Worm (Caenorhabditis elegans): ENCODE data around the gene Y73F8A.13.

Gene Y73F8A.13

DNA sequence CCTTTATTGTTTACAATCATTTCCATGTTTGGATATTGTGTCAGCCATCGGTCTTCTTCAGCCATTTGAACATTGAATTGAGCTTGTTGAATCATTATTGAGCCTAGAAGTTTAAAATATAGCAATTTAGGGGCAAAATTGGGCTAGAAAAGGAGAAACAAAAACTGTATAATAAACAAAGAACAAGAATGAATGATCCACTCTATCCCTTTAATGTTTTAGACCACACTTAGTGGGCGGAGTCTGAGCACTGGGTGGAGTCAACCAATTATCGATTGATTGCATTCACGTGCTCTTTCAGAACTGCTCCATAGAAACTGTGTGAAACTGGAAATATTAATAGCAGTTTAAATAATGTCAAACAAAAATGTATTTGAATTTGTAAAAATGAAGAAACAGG is 16.0 kb downstream of the Y73F8A.13 start, which contains the start of gene tbx-40:
TSS of gene tbx-40 (minus strand) at position 101 of the 400 bp plus-strand sequence.
- no peak for TF ChIP-seq mdl-1 (tag; optimal IDR thresholded peaks at IDR 0.05)

DNA sequence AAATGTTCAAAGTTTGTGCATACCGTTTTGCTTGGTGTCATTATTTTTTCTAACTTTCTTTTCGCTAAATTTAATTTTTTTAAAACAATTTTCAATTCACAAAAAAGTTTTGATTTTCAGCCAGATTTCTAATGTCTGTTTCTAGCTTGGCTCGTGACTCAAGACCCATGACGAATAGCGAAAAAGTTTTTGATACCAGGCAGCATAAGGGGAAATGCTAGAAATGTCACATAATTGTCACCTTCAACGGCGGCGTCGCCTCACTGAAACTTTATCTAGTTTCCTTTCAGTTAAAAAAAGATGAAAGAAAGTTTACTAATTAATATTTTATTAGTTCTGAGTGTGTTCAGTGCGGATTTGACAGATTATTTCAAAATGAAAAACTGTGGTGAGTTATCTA is 24.7 kb downstream of the Y73F8A.13 start, which contains the start of gene irld-59:
TSS of gene irld-59 (plus strand) at position 301 of the 400 bp plus-strand sequence.
- TF ChIP-seq hlh-30 (tag; optimal IDR thresholded peaks at IDR 0.05; ENCODE audit: insufficient read depth) (no peak), unc-62 (GFP tag; optimal IDR thresholded peaks at IDR 0.05 in 1 of 2) (peak in 1 of 2 experiments; percentile 7), unc-62 (tag; optimal IDR thresholded peaks at IDR 0.05) (no peak)

DNA sequence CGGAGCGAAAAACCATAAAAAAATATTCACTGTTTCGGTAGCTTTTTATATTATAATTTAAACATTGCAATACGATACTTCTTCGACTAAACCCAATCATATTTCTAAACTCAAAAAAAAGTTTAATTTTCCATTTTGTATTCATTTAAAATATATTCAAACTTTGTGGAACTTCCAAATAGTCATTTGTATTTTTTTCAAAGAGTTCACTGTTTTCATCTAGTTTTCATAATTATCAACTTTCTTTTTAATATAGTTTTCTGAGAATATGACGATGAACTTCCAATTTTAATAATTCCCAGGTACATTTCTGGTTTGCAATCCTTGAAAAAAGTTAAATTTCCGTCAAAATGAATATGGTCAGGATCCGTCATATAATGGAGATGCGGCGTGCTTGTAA is 49.2 kb downstream of the Y73F8A.13 start, which contains the start of gene cpna-4:
TSS of gene cpna-4 (plus strand) at position 301 of the 400 bp plus-strand sequence.
- no peak for TF ChIP-seq nhr-111 (GFP tag; optimal IDR thresholded peaks at IDR 0.05)
- TF ChIP-seq nhr-48 (tag; optimal IDR thresholded peaks at IDR 0.05): no peak
- TF ChIP-seq T26A8.4 (GFP tag; IDR thresholded peaks at IDR 0.05): no peak
- TF ChIP-seq cey-2 (tag; optimal IDR thresholded peaks at IDR 0.05; ENCODE audit: borderline replicate concordance, insufficient read depth): no peak
- TF ChIP-seq lin-15B (tag; optimal IDR thresholded peaks at IDR 0.05): no peak
- no peak for TF ChIP-seq ces-1 (GFP tag; optimal IDR thresholded peaks at IDR 0.05)
- no peak for TF ChIP-seq php-3 (GFP tag; IDR thresholded peaks at IDR 0.05)
- TF ChIP-seq hif-1 (tag; optimal IDR thresholded peaks at IDR 0.05): no peak
- no peak for TF ChIP-seq nhr-237 (tag; optimal IDR thresholded peaks at IDR 0.05)
- no peak for TF ChIP-seq zip-11 (GFP tag; IDR thresholded peaks at IDR 0.05)

DNA sequence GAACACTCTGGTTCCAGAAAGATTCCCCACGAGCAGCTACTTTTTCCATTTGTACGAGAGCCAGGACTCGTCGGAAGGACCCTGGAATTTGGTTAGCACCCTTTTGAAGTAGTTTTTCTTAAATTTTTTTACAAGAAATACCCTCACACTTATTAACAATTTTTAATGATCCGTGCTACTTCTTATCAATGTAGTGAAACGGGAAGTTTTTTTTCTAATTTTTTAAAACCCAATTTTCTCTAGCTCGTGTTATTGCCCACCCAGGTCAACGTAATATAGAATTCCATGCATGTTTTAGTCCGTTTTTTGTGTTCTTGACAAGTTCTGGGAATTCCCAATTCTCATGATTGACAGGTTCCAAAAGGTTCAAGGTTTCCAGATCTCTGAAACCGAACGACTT is 49.8 kb downstream of the Y73F8A.13 start:
- TF ChIP-seq lin-13 (GFP tag; optimal IDR thresholded peaks at IDR 0.05) (no peak), ceh-44 (GFP tag; IDR thresholded peaks at IDR 0.05) (no peak), nhr-6 (tag; optimal IDR thresholded peaks at IDR 0.05) (no peak), unc-62 (GFP tag; optimal IDR thresholded peaks at IDR 0.05 in 1 of 2) (peak in 1 of 2 experiments; percentile 64), unc-62 (tag; optimal IDR thresholded peaks at IDR 0.05) (no peak), aha-1 (tag) (peak; percentile 62), lir-3 (tag; optimal IDR thresholded peaks at IDR 0.05) (no peak), nhr-111 (GFP tag; optimal IDR thresholded peaks at IDR 0.05) (no peak), spr-3 (GFP tag; optimal IDR thresholded peaks at IDR 0.05) (no peak), hif-1 (tag; optimal IDR thresholded peaks at IDR 0.05) (no peak), ctbp-1 (GFP tag; IDR thresholded peaks at IDR 0.05) (no peak), duxl-1 (tag; optimal IDR thresholded peaks at IDR 0.05; ENCODE audit: poor library complexity) (no peak), ztf-7 (tag; optimal IDR thresholded peaks at IDR 0.05) (no peak), zfp-2 (tag; optimal IDR thresholded peaks at IDR 0.05) (no peak), lin-39 (tag; optimal IDR thresholded peaks at IDR 0.05) (no peak)
